Worm (Caenorhabditis elegans) whole organism, midembryonic: ENCODE results near the gene ZK430.5.

Source experiments
- T22C8.4 ChIP-seq: fragments of 200-800 bp; sonication (Bioruptor generic); IDR thresholded peaks from 2 replicates; pipeline ENCODE4 v1.3.6; 2022; ENCODE audit warnings: missing genetic modification characterization, missing compliant biosample characterization
- cog-1 ChIP-seq: sonication (generic microtip); optimal IDR thresholded peaks from 2 replicates; lab custom pipeline; 2016; ENCODE audit warnings: missing genetic modification characterization, missing compliant biosample characterization
- flt-1 ChIP-seq: fragments of 200-800 bp; sonication (Bioruptor generic); IDR thresholded peaks from 2 replicates; pipeline ENCODE4 v1.3.6; 2022; ENCODE audit warnings: missing genetic modification characterization, missing compliant biosample characterization
- klf-2 ChIP-seq: fragments of 200-800 bp; sonication (Bioruptor generic); conservative IDR thresholded peaks from 2 replicates; pipeline ENCODE4 v1.3.6; 2022; ENCODE audit warnings: missing genetic modification reagents, missing genetic modification characterization, missing compliant biosample characterization
- med-1 ChIP-seq: sonication (generic microtip); optimal IDR thresholded peaks from 2 replicates; lab custom pipeline; 2017; ENCODE audit warnings: missing genetic modification characterization, mild to moderate bottlenecking, missing compliant biosample characterization, antibody characterized with exemption, missing genetic modification reagents; ENCODE audit not compliant: insufficient read depth
- ref-1 ChIP-seq: fragments of 200-800 bp; sonication (Bioruptor generic); conservative IDR thresholded peaks from 2 replicates; pipeline ENCODE4 v1.3.6; 2022; ENCODE audit warnings: missing genetic modification reagents, missing genetic modification characterization, missing compliant biosample characterization
- tab-1 ChIP-seq: fragments of 200-800 bp; sonication (Bioruptor generic); IDR thresholded peaks from 2 replicates; pipeline ENCODE4 v1.3.6; 2022; ENCODE audit warnings: missing genetic modification characterization, missing compliant biosample characterization
- ztf-23 ChIP-seq: fragments of 200-800 bp; sonication (Bioruptor generic); IDR thresholded peaks from 2 replicates; pipeline ENCODE4 v1.3.6; 2022; ENCODE audit warnings: missing genetic modification reagents, missing genetic modification characterization, missing compliant biosample characterization
- ztf-29 ChIP-seq: fragments of 200-800 bp; sonication (Bioruptor generic); IDR thresholded peaks from 2 replicates; pipeline ENCODE4 v1.3.6; 2022; ENCODE audit warnings: missing genetic modification reagents, missing genetic modification characterization, missing compliant biosample characterization

The ZK430.5 gene

ce11 chrII:4453453-4453852 lies 48.0 kb downstream of the ZK430.5 start:
- TF ChIP-seq ztf-29 (GFP tag; lab: Robert Waterston, UW) (no peak), ztf-23 (no peak), tab-1 (no peak), ref-1 (no peak), med-1 (GFP tag; lab: Kevin White, UChicago) (no peak), flt-1 (GFP tag; lab: Robert Waterston, UW) (no peak), cog-1 (tag; lab: Kevin White, UChicago) (no peak), klf-2 (no peak), T22C8.4 (GFP tag; lab: Robert Waterston, UW) (no peak)

- TF ChIP-seq klf-2 (no peak), ztf-23 (no peak), cog-1 (tag; lab: Kevin White, UChicago) (no peak), med-1 (GFP tag; lab: Kevin White, UChicago) (no peak), flt-1 (GFP tag; lab: Robert Waterston, UW) (no peak), ztf-29 (GFP tag; lab: Robert Waterston, UW) (no peak), ref-1 (no peak), tab-1 (no peak), T22C8.4 (GFP tag; lab: Robert Waterston, UW) (no peak)
These were observed 49.4 kb downstream of the ZK430.5 start for ce11 chrII:4454823-4455222.

ce11 chrII:4456024-4456423 lies 50.6 kb downstream of the ZK430.5 start:
- TF ChIP-seq klf-2: no peak
- no peak for TF ChIP-seq ztf-29 (GFP tag; lab: Robert Waterston, UW)
- TF ChIP-seq ztf-23: no peak
- TF ChIP-seq flt-1 (GFP tag; lab: Robert Waterston, UW): no peak
- TF ChIP-seq ref-1: no peak
- no peak for TF ChIP-seq tab-1
- TF ChIP-seq med-1 (GFP tag; lab: Kevin White, UChicago): no peak
- TF ChIP-seq cog-1 (tag; lab: Kevin White, UChicago): no peak
- TF ChIP-seq T22C8.4 (GFP tag; lab: Robert Waterston, UW): no peak

ce11 chrII:4460297-4460696 lies 54.8 kb downstream of the ZK430.5 start:
- TF ChIP-seq cog-1 (tag; lab: Kevin White, UChicago): no peak
- TF ChIP-seq flt-1 (GFP tag; lab: Robert Waterston, UW): no peak
- TF ChIP-seq ztf-29 (GFP tag; lab: Robert Waterston, UW): no peak
- no peak for TF ChIP-seq ztf-23
- no peak for TF ChIP-seq klf-2
- no peak for TF ChIP-seq tab-1
- TF ChIP-seq med-1 (GFP tag; lab: Kevin White, UChicago): no peak
- no peak for TF ChIP-seq T22C8.4 (GFP tag; lab: Robert Waterston, UW)

- TF ChIP-seq cog-1 (tag; lab: Kevin White, UChicago) (no peak), ztf-29 (GFP tag; lab: Robert Waterston, UW) (no peak), T22C8.4 (GFP tag; lab: Robert Waterston, UW) (no peak), klf-2 (no peak), tab-1 (no peak), ref-1 (no peak), ztf-23 (no peak), flt-1 (GFP tag; lab: Robert Waterston, UW) (no peak), med-1 (GFP tag; lab: Kevin White, UChicago) (no peak)
These were observed 55.4 kb downstream of the ZK430.5 start, which contains the start of the genes T12C9.7 and vps-18 for ce11 chrII:4460851-4461250. Gene T12C9.7, minus strand, starts transcription at chrII:4460951. Gene vps-18, plus strand, starts transcription at chrII:4461130.

ce11 chrII:4462842-4463241 lies 57.4 kb downstream of the ZK430.5 start:
- TF ChIP-seq ztf-23: no peak
- no peak for TF ChIP-seq klf-2
- TF ChIP-seq cog-1 (tag; lab: Kevin White, UChicago): no peak
